Worm (Caenorhabditis elegans) whole organism, L4 larva: Measurements from ENCODE around the gene wdr-62.

ENCODE experiments used
- ZK546.5 ChIP-seq, 2 experiments: sonication (generic microtip); optimal IDR thresholded peaks; 2 replicates each; lab custom pipeline; 2017; ENCODE audit warnings: missing biosample characterization in 2 of 2, missing genetic modification characterization in 2 of 2
- ceh-28 ChIP-seq: fragments of 150-350 bp; optimal IDR thresholded peaks from 2 replicates; lab custom pipeline; 2014; ENCODE audit warnings: missing biosample characterization, missing genetic modification reagents, missing genetic modification characterization
- dmd-9 ChIP-seq: fragments of 200-800 bp; sonication (Bioruptor generic); IDR thresholded peaks from 2 replicates; pipeline ENCODE4 v1.3.6; 2022; ENCODE audit warnings: missing genetic modification reagents, missing genetic modification characterization, missing compliant biosample characterization
- hlh-11 ChIP-seq: fragments of 200-800 bp; sonication (Bioruptor generic); optimal IDR thresholded peaks from 2 replicates; lab custom pipeline; 2018; ENCODE audit warnings: mild to moderate bottlenecking, missing genetic modification characterization, missing compliant biosample characterization
- mdl-1 ChIP-seq, 2 experiments: fragments of 150-350 bp in 1 of 2; sonication (generic microtip) in 1 of 2; optimal IDR thresholded peaks; 2 replicates each; lab custom pipeline; 2014 to 2017; ENCODE audit warnings: missing biosample characterization in 2 of 2, missing genetic modification characterization in 2 of 2
- nhr-77 ChIP-seq: fragments of 150-350 bp; optimal IDR thresholded peaks from 2 replicates; lab custom pipeline; 2014; ENCODE audit warnings: missing biosample characterization, missing genetic modification characterization
- unc-62 ChIP-seq, 3 experiments: fragments of 150-350 bp in 1 of 3; sonication (generic microtip); optimal IDR thresholded peaks in 2 of 3; peaks in 1 of 3; 1 replicate in 1 of 3; 2 replicates in 2 of 3; lab custom pipeline; 2014 to 2017; ENCODE audit warnings: missing biosample characterization in 3 of 3, missing genetic modification characterization in 3 of 3, missing genetic modification reagents in 3 of 3, missing genotype in 1 of 3

DNA sequence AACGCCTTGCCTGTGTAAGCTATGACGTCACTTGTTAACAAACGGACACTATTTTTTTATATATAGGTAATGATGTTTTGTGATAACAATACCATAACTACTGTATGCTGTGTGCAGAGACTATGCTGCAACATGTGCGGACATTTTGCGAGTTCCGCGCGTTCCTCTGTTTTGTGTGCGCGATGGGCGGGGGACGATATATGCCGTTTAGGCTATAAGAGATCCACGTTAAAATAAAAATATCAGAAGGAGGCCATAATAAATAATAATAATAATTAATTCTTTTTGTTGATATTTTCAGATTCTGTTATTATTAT lies 3.9 kb upstream of the wdr-62 start:
- TF ChIP-seq ZK546.5 (tag; optimal IDR thresholded peaks at IDR 0.05; lab: Kevin White, UChicago) (no peak), unc-62 (GFP tag; optimal IDR thresholded peaks at IDR 0.05 in 1 of 2; lab: Kevin White, UChicago) (no peak), unc-62 (tag; optimal IDR thresholded peaks at IDR 0.05; lab: Kevin White, UChicago) (no peak), nhr-77 (no peak), hlh-11 (tag; lab: Kevin White, UChicago) (no peak), mdl-1 (tag; optimal IDR thresholded peaks at IDR 0.05; lab: Kevin White, UChicago) (no peak), ceh-28 (no peak), dmd-9 (no peak)
